Worm (Caenorhabditis elegans): ENCODE measurements around the gene srab-9.

DNA sequence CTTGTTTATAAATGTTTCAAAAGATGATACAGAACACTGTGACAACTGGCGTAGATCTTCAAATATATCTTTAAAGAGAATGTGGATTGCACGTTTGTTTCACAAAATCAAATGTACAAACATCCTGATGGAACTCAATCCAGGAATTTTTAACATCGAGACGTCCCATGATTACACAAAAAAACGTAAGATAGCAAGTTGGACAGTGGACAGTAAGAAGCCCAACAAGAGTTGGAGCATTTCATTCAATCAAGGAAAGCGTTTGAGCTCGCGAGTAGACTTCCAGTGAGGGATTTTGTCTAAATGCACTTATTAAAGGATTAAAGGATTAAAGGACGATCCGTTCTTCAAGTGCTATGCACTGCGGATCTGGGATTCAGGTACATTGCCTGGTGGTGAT is 18.2 kb upstream of the srab-9 start, which contains the start of gene C36C5.12:
- TF ChIP-seq tbx-2 (tag; optimal IDR thresholded peaks at IDR 0.05) (no peak), elt-4 (tag; optimal IDR thresholded peaks at IDR 0.05) (no peak), madf-2 (tag; optimal IDR thresholded peaks at IDR 0.05) (no peak), fkh-10 (GFP tag; optimal IDR thresholded peaks at IDR 0.05) (no peak), unc-86 (tag; optimal IDR thresholded peaks at IDR 0.05) (no peak), syd-9 (tag; optimal IDR thresholded peaks at IDR 0.05) (no peak)
